Worm (Caenorhabditis elegans): ENCODE data around the gene grl-6.

Gene grl-6

ce11 chrX:6435812-6436211, 14.9 kb downstream of the grl-6 start:
- TF ChIP-seq elt-2 (tag; optimal IDR thresholded peaks at IDR 0.05) (no peak), pha-4 (tag; optimal IDR thresholded peaks at IDR 0.05) (no peak), T23F11.4 (GFP tag; optimal IDR thresholded peaks at IDR 0.05) (no peak), hlh-15 (tag; optimal IDR thresholded peaks at IDR 0.05) (no peak), ztf-16 (tag; optimal IDR thresholded peaks at IDR 0.05) (no peak), ceh-2 (tag; optimal IDR thresholded peaks at IDR 0.05) (no peak), unc-3 (GFP tag; conservative IDR thresholded peaks at IDR 0.05) (no peak), unc-3 (tag; optimal IDR thresholded peaks at IDR 0.05) (no peak), pag-3 (tag; optimal IDR thresholded peaks at IDR 0.05; ENCODE audit: borderline replicate concordance) (no peak), dve-1 (tag; optimal IDR thresholded peaks at IDR 0.05) (no peak), pat-9 (tag; optimal IDR thresholded peaks at IDR 0.05) (no peak), sdc-2 (tag; optimal IDR thresholded peaks at IDR 0.05) (no peak), mec-3 (tag; optimal IDR thresholded peaks at IDR 0.05; ENCODE audit: borderline replicate concordance) (no peak), nhr-11 (tag; optimal IDR thresholded peaks at IDR 0.05) (no peak), pha-2 (tag; optimal IDR thresholded peaks at IDR 0.05) (no peak)

- TF ChIP-seq ceh-45 (GFP tag; IDR thresholded peaks at IDR 0.05): no peak
- no peak for TF ChIP-seq ceh-24 (tag; optimal IDR thresholded peaks at IDR 0.05)
- no peak for TF ChIP-seq unc-86 (tag; optimal IDR thresholded peaks at IDR 0.05)
- TF ChIP-seq hlh-6 (tag; optimal IDR thresholded peaks at IDR 0.05): no peak
- TF ChIP-seq madf-2 (tag; optimal IDR thresholded peaks at IDR 0.05): no peak
- no peak for TF ChIP-seq dmd-4 (tag; optimal IDR thresholded peaks at IDR 0.05; ENCODE audit: borderline replicate concordance)
- TF ChIP-seq Y22D7AL.16 (tag; optimal IDR thresholded peaks at IDR 0.05): no peak
- TF ChIP-seq lim-6 (tag; optimal IDR thresholded peaks at IDR 0.05): no peak
- TF ChIP-seq ceh-34 (tag; optimal IDR thresholded peaks at IDR 0.05): no peak
- no peak for TF ChIP-seq K09A11.1 (tag; optimal IDR thresholded peaks at IDR 0.05; ENCODE audit: insufficient read depth)
- TF ChIP-seq sdc-2 (tag; optimal IDR thresholded peaks at IDR 0.05): no peak
- no peak for TF ChIP-seq unc-3 (GFP tag; conservative IDR thresholded peaks at IDR 0.05)
- no peak for TF ChIP-seq unc-3 (tag; optimal IDR thresholded peaks at IDR 0.05)
- no peak for TF ChIP-seq rnt-1 (tag; optimal IDR thresholded peaks at IDR 0.05)
- no peak for TF ChIP-seq ref-2 (tag; optimal IDR thresholded peaks at IDR 0.05)
These were observed 17.1 kb downstream of the grl-6 start, which contains the start of gene K10C2.2 for ce11 chrX:6433688-6434087. Gene K10C2.2 (minus strand): TSS chrX:6433788.

- no peak for TF ChIP-seq ztf-16 (tag; optimal IDR thresholded peaks at IDR 0.05)
- no peak for TF ChIP-seq npax-4 (tag; optimal IDR thresholded peaks at IDR 0.05)
- TF ChIP-seq ref-2 (tag; optimal IDR thresholded peaks at IDR 0.05): no peak
- no peak for TF ChIP-seq elt-4 (tag; optimal IDR thresholded peaks at IDR 0.05)
- no peak for TF ChIP-seq sdc-2 (tag; optimal IDR thresholded peaks at IDR 0.05)
- no peak for TF ChIP-seq ceh-31 (tag; optimal IDR thresholded peaks at IDR 0.05)
- TF ChIP-seq rnt-1 (tag; optimal IDR thresholded peaks at IDR 0.05): no peak
- no peak for TF ChIP-seq ceh-48 (tag; optimal IDR thresholded peaks at IDR 0.05)
- TF ChIP-seq ceh-2 (tag; optimal IDR thresholded peaks at IDR 0.05): no peak
- no peak for TF ChIP-seq F13H6.1 (tag; optimal IDR thresholded peaks at IDR 0.05)
- TF ChIP-seq ceh-14 (tag; optimal IDR thresholded peaks at IDR 0.05): no peak
These were observed 20.2 kb downstream of the grl-6 start, which contains the start of gene ctsa-2 for ce11 chrX:6430510-6430909. Gene ctsa-2 (minus strand): TSS chrX:6430610.

DNA sequence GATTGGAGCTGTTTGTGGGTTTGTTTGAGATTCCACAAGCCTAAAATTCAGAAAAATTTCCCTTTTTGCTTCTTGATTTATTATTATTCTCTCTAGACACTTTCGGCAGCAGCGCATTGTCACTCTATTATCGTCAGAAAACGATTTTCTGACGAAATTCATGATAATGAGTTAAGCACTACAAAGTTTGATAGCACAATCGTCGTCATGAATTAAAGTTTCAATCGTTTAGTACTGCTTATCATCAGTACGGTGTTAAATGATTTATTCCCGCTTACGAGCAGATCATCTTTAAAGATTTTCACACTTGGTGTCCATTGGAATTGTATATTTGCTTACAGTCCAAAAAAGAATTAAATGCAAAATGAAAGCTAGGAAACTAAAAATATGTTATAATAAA, 21.2 kb downstream of the grl-6 start:
- TF ChIP-seq tbx-7 (tag; optimal IDR thresholded peaks at IDR 0.05) (no peak), dve-1 (tag; optimal IDR thresholded peaks at IDR 0.05) (no peak), ceh-9 (tag; optimal IDR thresholded peaks at IDR 0.05) (no peak), pha-4 (tag; optimal IDR thresholded peaks at IDR 0.05) (no peak), ceh-22 (tag; optimal IDR thresholded peaks at IDR 0.05) (no peak), ceh-14 (tag; optimal IDR thresholded peaks at IDR 0.05) (no peak), T23F11.4 (GFP tag; optimal IDR thresholded peaks at IDR 0.05) (no peak)

All from whole organism, late embryonic.